Fruit fly (Drosophila melanogaster): ENCODE data around the gene CG15721.

The CG15721 gene

DNA sequence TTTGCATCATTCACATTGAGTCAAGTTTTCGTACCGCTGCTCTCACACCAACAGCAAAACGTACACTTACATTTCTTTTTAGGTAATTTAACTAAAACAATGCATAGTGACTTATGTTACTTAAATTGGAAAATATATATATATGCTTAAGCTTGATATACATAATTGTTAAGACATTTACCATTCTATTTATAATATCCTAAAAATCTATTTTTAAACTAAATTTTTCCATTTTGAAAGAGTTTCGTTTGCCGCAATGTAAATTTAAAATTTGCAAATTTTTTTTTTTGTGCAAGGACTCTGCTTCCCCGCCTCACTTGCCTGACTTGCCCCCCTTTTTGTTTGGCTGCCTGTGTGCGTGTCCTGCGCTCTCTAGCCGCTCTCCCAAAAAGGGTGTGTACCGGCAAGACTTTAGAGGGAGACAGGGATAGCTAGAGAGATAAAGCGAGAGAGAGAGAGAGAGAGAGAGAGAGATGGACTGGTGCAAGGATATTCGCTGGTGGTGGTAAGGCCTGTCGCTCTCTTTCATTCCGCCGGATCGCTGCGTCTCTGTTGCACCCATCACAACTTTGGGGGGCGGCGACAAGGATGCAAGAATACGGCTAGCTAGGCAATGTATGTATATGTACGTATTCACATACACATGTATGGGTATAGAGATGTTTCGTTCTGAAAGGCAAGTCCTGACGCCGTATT, 32.5 kb upstream of the CG15721 start (continued):
- no peak for TF ChIP-seq ash1 (GFP tag; optimal IDR thresholded peaks at IDR 0.05)
- no peak for TF ChIP-seq oc (tag; optimal IDR thresholded peaks at IDR 0.05)
- no peak for TF ChIP-seq CG11723 (GFP tag; optimal IDR thresholded peaks at IDR 0.05)
- no peak for TF ChIP-seq dpn (GFP tag; optimal IDR thresholded peaks at IDR 0.05)
- peak; percentile 56 for TF ChIP-seq CG17361 (GFP tag; IDR thresholded peaks at IDR 0.05)
- no peak for TF ChIP-seq fru (optimal IDR thresholded peaks at IDR 0.05)
- no peak for TF ChIP-seq z (GFP tag; IDR thresholded peaks at IDR 0.05)
- TF ChIP-seq CG16863 (GFP tag; optimal IDR thresholded peaks at IDR 0.05): no peak
- TF ChIP-seq sd (tag; optimal IDR thresholded peaks at IDR 0.05): peak; percentile 13
- TF ChIP-seq NfI (GFP tag; optimal IDR thresholded peaks at IDR 0.05): peak; percentile 4
- TF ChIP-seq CG2116 (GFP tag; optimal IDR thresholded peaks at IDR 0.05): no peak
- TF ChIP-seq Lpt (GFP tag; optimal IDR thresholded peaks at IDR 0.05): no peak
- TF ChIP-seq HHEX (GFP tag; optimal IDR thresholded peaks at IDR 0.05): peak; percentile 31
- no peak for TF ChIP-seq ranshi (GFP tag; IDR thresholded peaks at IDR 0.05)
- TF ChIP-seq stwl (tag; optimal IDR thresholded peaks at IDR 0.05): no peak
- TF ChIP-seq vnd (GFP tag; IDR thresholded peaks at IDR 0.05; ENCODE audit: partially characterized antibody): no peak
- TF ChIP-seq cg (GFP tag; optimal IDR thresholded peaks at IDR 0.05): peak; percentile 89
- peak; percentile 57 for TF ChIP-seq CG2712 (tag; optimal IDR thresholded peaks at IDR 0.05)
- TF ChIP-seq CG12744 (GFP tag; optimal IDR thresholded peaks at IDR 0.05): no peak
- TF ChIP-seq nau (GFP tag; optimal IDR thresholded peaks at IDR 0.05): no peak
- no peak for TF ChIP-seq dimm (GFP tag; IDR thresholded peaks at IDR 0.05)
- TF ChIP-seq Hsf (GFP tag; optimal IDR thresholded peaks at IDR 0.05): no peak
- TF ChIP-seq gsb (GFP tag; IDR thresholded peaks at IDR 0.05): no peak
- TF ChIP-seq Xbp1 (GFP tag; optimal IDR thresholded peaks at IDR 0.05): no peak
- no peak for TF ChIP-seq jumu (GFP tag; optimal IDR thresholded peaks at IDR 0.05)
- TF ChIP-seq eyg (GFP tag; optimal IDR thresholded peaks at IDR 0.05): no peak
- peak; percentile 47 for TF ChIP-seq E2f1 (GFP tag; IDR thresholded peaks at IDR 0.05)
- no peak for TF ChIP-seq CkIIα-i1 (GFP tag; IDR thresholded peaks at IDR 0.05)
- peak; percentile 36 for TF ChIP-seq CG2120 (GFP tag; optimal IDR thresholded peaks at IDR 0.05)
- peak in 1 of 3 experiments; percentile 43 for TF ChIP-seq lola (GFP tag; optimal IDR thresholded peaks at IDR 0.05)
- no peak for TF ChIP-seq CG17328 (GFP tag; IDR thresholded peaks at IDR 0.05)
- TF ChIP-seq Meics (GFP tag; optimal IDR thresholded peaks at IDR 0.05): peak; percentile 63
- peak; percentile 59 for TF ChIP-seq CG8924 (tag; optimal IDR thresholded peaks at IDR 0.05)
- TF ChIP-seq CG6272 (GFP tag; IDR thresholded peaks at IDR 0.05): no peak
- TF ChIP-seq Xrp1 (GFP tag; IDR thresholded peaks at IDR 0.05): no peak
- peak; percentile 29; the same call in 1 of the 2 replicates for TF ChIP-seq E2f2 (GFP tag; IDR thresholded peaks at IDR 0.05)
- no peak for TF ChIP-seq Pdp1 (GFP tag; optimal IDR thresholded peaks at IDR 0.05)
- TF ChIP-seq lmd (GFP tag; IDR thresholded peaks at IDR 0.05): no peak; the same call in 1 of the 2 replicates
- TF ChIP-seq lilli (GFP tag; optimal IDR thresholded peaks at IDR 0.05): no peak
- peak; percentile 29 for TF ChIP-seq CG12659 (GFP tag; optimal IDR thresholded peaks at IDR 0.05)
- TF ChIP-seq Sox102F (GFP tag; optimal IDR thresholded peaks at IDR 0.05): peak; percentile 56
- TF ChIP-seq kah (GFP tag; optimal IDR thresholded peaks at IDR 0.05): no peak
- no peak for TF ChIP-seq vfl (GFP tag; optimal IDR thresholded peaks at IDR 0.05)
- TF ChIP-seq sqz (GFP tag; optimal IDR thresholded peaks at IDR 0.05): peak; percentile 39
- no peak for TF ChIP-seq HmgD (GFP tag; optimal IDR thresholded peaks at IDR 0.05)
- TF ChIP-seq CG15269 (tag; optimal IDR thresholded peaks at IDR 0.05): peak; percentile 61
- TF ChIP-seq unc-4 (GFP tag; IDR thresholded peaks at IDR 0.05; ENCODE audit: partially characterized antibody): no peak
- TF ChIP-seq Hr78 (GFP tag; optimal IDR thresholded peaks at IDR 0.05): no peak
- TF ChIP-seq ab (GFP tag; optimal IDR thresholded peaks at IDR 0.05): no peak
- no peak for TF ChIP-seq HLH54F (GFP tag; optimal IDR thresholded peaks at IDR 0.05)
